ENCODE assay signal across 5 fruit fly cellular contexts in genomic region chr3R:21218733-21219165, dm6.
TF ChIP-seq lines count a peak whose summit lies in the region.

Gene Smyd5 (minus strand): TSS chr3R:21218791.
Gene Oga (plus strand): TSS chr3R:21219077.

- no peak for TF ChIP-seq CTCF in whole organism, embryonic (GFP tag; optimal IDR thresholded peaks at IDR 0.05; lab: Kevin White, UChicago)

TF ChIP-seq in whole organism, adult, 20 proteins besides CTCF, POLR2A, EP300 and RAD21:
- TF ChIP-seq bab1 (GFP tag; optimal IDR thresholded peaks at IDR 0.05; lab: Kevin White, UChicago) = peak; percentile 50
- TF ChIP-seq CG11617 (GFP tag; optimal IDR thresholded peaks at IDR 0.05; lab: Kevin White, UChicago) = peak; percentile 45
- TF ChIP-seq cic (GFP tag; optimal IDR thresholded peaks at IDR 0.05; lab: Kevin White, UChicago) = no peak
- no peak for TF ChIP-seq pad (GFP tag; optimal IDR thresholded peaks at IDR 0.05; lab: Kevin White, UChicago)
- peak; percentile 64 for TF ChIP-seq Crg-1 (GFP tag; optimal IDR thresholded peaks at IDR 0.05; lab: Kevin White, UChicago)
- TF ChIP-seq CG1620 (GFP tag; optimal IDR thresholded peaks at IDR 0.05; lab: Kevin White, UChicago) = peak; percentile 48
- no peak for TF ChIP-seq cnc (optimal IDR thresholded peaks at IDR 0.05; lab: Kevin White, UChicago)
- no peak for TF ChIP-seq CG12768 (GFP tag; optimal IDR thresholded peaks at IDR 0.05; lab: Kevin White, UChicago)
- no peak for TF ChIP-seq CG14711 (tag; optimal IDR thresholded peaks at IDR 0.05; lab: Kevin White, UChicago)
- peak; percentile 99 for TF ChIP-seq Mnt (GFP tag; optimal IDR thresholded peaks at IDR 0.05; lab: Kevin White, UChicago)
- peak; percentile 8 for TF ChIP-seq CG7101 (tag; optimal IDR thresholded peaks at IDR 0.05; lab: Kevin White, UChicago)

TF ChIP-seq in whole organism, embryonic, 481 proteins besides CTCF, POLR2A, EP300 and RAD21 (continues in another document):
- TF ChIP-seq zen (tag; optimal IDR thresholded peaks at IDR 0.05; lab: Kevin White, UChicago) = peak; percentile 24
- peak; percentile 17 to 43 for TF ChIP-seq dpn (GFP tag; optimal IDR thresholded peaks at IDR 0.05; lab: Kevin White, UChicago)
- TF ChIP-seq pan (optimal IDR thresholded peaks at IDR 0.05; lab: Kevin White, UChicago) = no peak
- peak in 1 of 2 experiments; percentile 44 for TF ChIP-seq pan (GFP tag; optimal IDR thresholded peaks at IDR 0.05 in 1 of 2, IDR thresholded peaks at IDR 0.05 in 1 of 2)
- peak; percentile 29 for TF ChIP-seq Mad (GFP tag; optimal IDR thresholded peaks at IDR 0.05; lab: Kevin White, UChicago)
- peak; percentile 29 for TF ChIP-seq CG4424 (GFP tag; optimal IDR thresholded peaks at IDR 0.05; lab: Kevin White, UChicago)
- no peak for TF ChIP-seq Kr (GFP tag; optimal IDR thresholded peaks at IDR 0.05; lab: Kevin White, UChicago)
- TF ChIP-seq Fer3 (tag; optimal IDR thresholded peaks at IDR 0.05; lab: Kevin White, UChicago) = no peak
- peak; percentile 37; the same call in 1 of the 2 replicates for TF ChIP-seq vvl (GFP tag; IDR thresholded peaks at IDR 0.05; lab: Robert Waterston, UW)
- TF ChIP-seq Opbp (GFP tag; IDR thresholded peaks at IDR 0.05; lab: Robert Waterston, UW; ENCODE audit: partially characterized antibody) = peak; percentile 95
- TF ChIP-seq CG11456 (GFP tag; IDR thresholded peaks at IDR 0.05; lab: Robert Waterston, UW) = 0 out of 3 replicates have a peak, but pooled peaks have one; percentile 4
- TF ChIP-seq CG15514 (GFP tag; optimal IDR thresholded peaks at IDR 0.05; lab: Kevin White, UChicago) = peak; percentile 28
- peak; percentile 86 for TF ChIP-seq Dip3 (GFP tag; optimal IDR thresholded peaks at IDR 0.05; lab: Kevin White, UChicago)
- no peak for TF ChIP-seq CG15011 (GFP tag; optimal IDR thresholded peaks at IDR 0.05; lab: Kevin White, UChicago)
- no peak for TF ChIP-seq D19A (tag; optimal IDR thresholded peaks at IDR 0.05; lab: Kevin White, UChicago)
- TF ChIP-seq Mes4 (GFP tag; optimal IDR thresholded peaks at IDR 0.05; lab: Kevin White, UChicago) = peak; percentile 46
- TF ChIP-seq cato (GFP tag; optimal IDR thresholded peaks at IDR 0.05; lab: Kevin White, UChicago; ENCODE audit: borderline replicate concordance) = peak; percentile 33
- TF ChIP-seq HmgD (GFP tag; optimal IDR thresholded peaks at IDR 0.05; lab: Kevin White, UChicago) = peak; percentile 17
- TF ChIP-seq CG13624 (GFP tag; optimal IDR thresholded peaks at IDR 0.05; lab: Kevin White, UChicago) = peak; percentile 54

TF ChIP-seq in whole organism, prepupa, 60 proteins besides CTCF, POLR2A, EP300 and RAD21 (continues in another document):
- TF ChIP-seq CG3919 (GFP tag; optimal IDR thresholded peaks at IDR 0.05; lab: Kevin White, UChicago) = no peak
- no peak for TF ChIP-seq CG10669 (GFP tag; optimal IDR thresholded peaks at IDR 0.05; lab: Kevin White, UChicago)
- TF ChIP-seq CG6808 (GFP tag; optimal IDR thresholded peaks at IDR 0.05; lab: Kevin White, UChicago) = no peak
- TF ChIP-seq fkh (GFP tag; optimal IDR thresholded peaks at IDR 0.05; lab: Kevin White, UChicago) = peak; percentile 68
- peak; percentile 24 for TF ChIP-seq Sox14 (GFP tag; optimal IDR thresholded peaks at IDR 0.05; lab: Kevin White, UChicago)
- TF ChIP-seq CG8319 (GFP tag; optimal IDR thresholded peaks at IDR 0.05; lab: Kevin White, UChicago) = no peak
- no peak for TF ChIP-seq CG4318 (GFP tag; optimal IDR thresholded peaks at IDR 0.05; lab: Kevin White, UChicago)
- peak; percentile 25 for TF ChIP-seq acj6 (GFP tag; optimal IDR thresholded peaks at IDR 0.05; lab: Kevin White, UChicago)
- TF ChIP-seq Ets21C (GFP tag; optimal IDR thresholded peaks at IDR 0.05; lab: Kevin White, UChicago) = no peak
- TF ChIP-seq Hr4 (GFP tag; optimal IDR thresholded peaks at IDR 0.05; lab: Kevin White, UChicago) = no peak
- TF ChIP-seq svp (GFP tag; lab: Kevin White, UChicago) = no peak
- no peak for TF ChIP-seq CG6276 (GFP tag; optimal IDR thresholded peaks at IDR 0.05; lab: Kevin White, UChicago)
- TF ChIP-seq CG7368 (GFP tag; optimal IDR thresholded peaks at IDR 0.05; lab: Kevin White, UChicago) = no peak
- no peak for TF ChIP-seq Blimp-1 (GFP tag; optimal IDR thresholded peaks at IDR 0.05; lab: Kevin White, UChicago)
- TF ChIP-seq achi (GFP tag; optimal IDR thresholded peaks at IDR 0.05; lab: Kevin White, UChicago) = no peak
- TF ChIP-seq Met (GFP tag; optimal IDR thresholded peaks at IDR 0.05; lab: Kevin White, UChicago) = no peak
- TF ChIP-seq CG11902 (GFP tag; optimal IDR thresholded peaks at IDR 0.05; lab: Kevin White, UChicago) = no peak
- no peak for TF ChIP-seq Sox15 (GFP tag; optimal IDR thresholded peaks at IDR 0.05; lab: Kevin White, UChicago)
- TF ChIP-seq Sox102F (GFP tag; optimal IDR thresholded peaks at IDR 0.05; lab: Kevin White, UChicago) = no peak
- TF ChIP-seq pdm3 (GFP tag; optimal IDR thresholded peaks at IDR 0.05; lab: Kevin White, UChicago) = no peak
- no peak for TF ChIP-seq CG34406 (GFP tag; optimal IDR thresholded peaks at IDR 0.05; lab: Kevin White, UChicago)
- TF ChIP-seq CG31627 (GFP tag; optimal IDR thresholded peaks at IDR 0.05; lab: Kevin White, UChicago) = peak; percentile 14
- TF ChIP-seq Eip78C (GFP tag; lab: Kevin White, UChicago) = peak; percentile 76

TF ChIP-seq in whole organism, pupa, 21 proteins besides CTCF, POLR2A, EP300 and RAD21:
- TF ChIP-seq CG9948 (tag; optimal IDR thresholded peaks at IDR 0.05; lab: Kevin White, UChicago) = no peak
- 0 out of 3 replicates have a peak, but pooled peaks have one; percentile 26 for TF ChIP-seq CG4496 (GFP tag; IDR thresholded peaks at IDR 0.05; lab: Robert Waterston, UW)
- no peak for TF ChIP-seq gl (tag; optimal IDR thresholded peaks at IDR 0.05; lab: Kevin White, UChicago)
- TF ChIP-seq CG32121 (GFP tag; IDR thresholded peaks at IDR 0.05; lab: Robert Waterston, UW) = no peak
- TF ChIP-seq CG34367 (tag; optimal IDR thresholded peaks at IDR 0.05; lab: Kevin White, UChicago) = no peak
- TF ChIP-seq CG13204 (GFP tag; optimal IDR thresholded peaks at IDR 0.05; lab: Kevin White, UChicago) = no peak
- peak; percentile 0 for TF ChIP-seq Snoo (tag; optimal IDR thresholded peaks at IDR 0.05; lab: Kevin White, UChicago)
- TF ChIP-seq CG8159 (tag; optimal IDR thresholded peaks at IDR 0.05; lab: Kevin White, UChicago) = no peak
- peak; percentile 8 for TF ChIP-seq CG15710 (tag; optimal IDR thresholded peaks at IDR 0.05; lab: Kevin White, UChicago)
- TF ChIP-seq CG12605 (GFP tag; IDR thresholded peaks at IDR 0.05; lab: Robert Waterston, UW) = no peak

TF ChIP-seq in whole organism, wandering third instar larva, 38 proteins besides CTCF, POLR2A, EP300 and RAD21:
- peak; percentile 70 for TF ChIP-seq Myc (optimal IDR thresholded peaks at IDR 0.05; lab: Kevin White, UChicago)
- no peak for TF ChIP-seq br (GFP tag; optimal IDR thresholded peaks at IDR 0.05; lab: Kevin White, UChicago)
- peak; percentile 23 for TF ChIP-seq ey (GFP tag; optimal IDR thresholded peaks at IDR 0.05; lab: Kevin White, UChicago)
- no peak for TF ChIP-seq rgr (GFP tag; optimal IDR thresholded peaks at IDR 0.05; lab: Kevin White, UChicago)
- no peak for TF ChIP-seq jim (GFP tag; optimal IDR thresholded peaks at IDR 0.05; lab: Kevin White, UChicago)
- TF ChIP-seq sage (GFP tag; optimal IDR thresholded peaks at IDR 0.05; lab: Kevin White, UChicago) = no peak
- no peak for TF ChIP-seq Vsx2 (GFP tag; optimal IDR thresholded peaks at IDR 0.05; lab: Kevin White, UChicago; ENCODE audit: partially characterized antibody)
- TF ChIP-seq dl (GFP tag; optimal IDR thresholded peaks at IDR 0.05; lab: Kevin White, UChicago; ENCODE audit: insufficient read depth in 1 of 2, partially characterized antibody in 2 of 2) = no peak
- peak; percentile 14 for TF ChIP-seq Mio (GFP tag; optimal IDR thresholded peaks at IDR 0.05; lab: Kevin White, UChicago)
- peak; percentile 15 for TF ChIP-seq sv (GFP tag; optimal IDR thresholded peaks at IDR 0.05; lab: Kevin White, UChicago)
- peak in 1 of 2 experiments; percentile 29 for TF ChIP-seq foxo (GFP tag; optimal IDR thresholded peaks at IDR 0.05; lab: Kevin White, UChicago)
- TF ChIP-seq Sp1 (GFP tag; optimal IDR thresholded peaks at IDR 0.05; lab: Kevin White, UChicago) = peak; percentile 2
- peak; percentile 27 for TF ChIP-seq psq (GFP tag; optimal IDR thresholded peaks at IDR 0.05; lab: Kevin White, UChicago)
- TF ChIP-seq HLH106 (tag; optimal IDR thresholded peaks at IDR 0.05; lab: Kevin White, UChicago) = peak; percentile 14
- no peak for TF ChIP-seq N (GFP tag; optimal IDR thresholded peaks at IDR 0.05; lab: Kevin White, UChicago)
